Fruit fly (Drosophila melanogaster) whole organism, embryonic: ENCODE data around the gene CG5050.
A peak's percentile ranks its signal among the peaks of the same experiment; 100 is the strongest.

Experiments used
- ATbp ChIP-seq: fragments of 200-800 bp; sonication (Bioruptor generic); optimal IDR thresholded peaks from 2 replicates; lab custom pipeline; 2017; ENCODE audit warnings: missing biosample characterization, mild to moderate bottlenecking, missing genetic modification characterization, missing genetic modification reagents
- BtbVII ChIP-seq: fragments of 200-800 bp; sonication (Bioruptor generic); optimal IDR thresholded peaks from 3 replicates; lab custom pipeline; 2017; ENCODE audit warnings: missing biosample characterization, mild to moderate bottlenecking, missing genetic modification characterization
- CG15269 ChIP-seq: fragments of 200-800 bp; sonication (Bioruptor generic); optimal IDR thresholded peaks from 2 replicates; lab custom pipeline; 2018; ENCODE audit warnings: missing biosample characterization, mild to moderate bottlenecking, missing genetic modification characterization, moderate library complexity
- CG17385 ChIP-seq: fragments of 200-800 bp; sonication (Bioruptor generic); optimal IDR thresholded peaks from 3 replicates; lab custom pipeline; 2018; ENCODE audit warnings: missing biosample characterization, mild to moderate bottlenecking, missing genetic modification characterization
- CG18262 ChIP-seq: fragments of 200-800 bp; optimal IDR thresholded peaks from 3 replicates; lab custom pipeline; 2019; ENCODE audit warnings: missing biosample characterization, mild to moderate bottlenecking, missing genetic modification characterization, moderate library complexity
- CG32532 ChIP-seq: fragments of 200-800 bp; sonication (Bioruptor generic); IDR thresholded peaks from 2 replicates; pipeline ENCODE4 v1.3.6; 2022; ENCODE audit warnings: missing biosample characterization, missing genetic modification characterization
- CG3281 ChIP-seq: fragments of 200-800 bp; sonication (Bioruptor generic); optimal IDR thresholded peaks from 3 replicates; lab custom pipeline; 2017; ENCODE audit warnings: missing biosample characterization, mild to moderate bottlenecking, missing genetic modification characterization
- CG6813 ChIP-seq: fragments of 200-800 bp; sonication (Bioruptor generic); optimal IDR thresholded peaks from 2 replicates; lab custom pipeline; 2017; ENCODE audit warnings: missing biosample characterization, missing genetic modification characterization, mild to moderate bottlenecking, moderate library complexity, missing genetic modification reagents
- CG8924 ChIP-seq: fragments of 200-800 bp; optimal IDR thresholded peaks from 3 replicates; lab custom pipeline; 2019; ENCODE audit warnings: missing biosample characterization, mild to moderate bottlenecking, missing genetic modification characterization, moderate library complexity
- Chrac-16 ChIP-seq: fragments of 200-800 bp; sonication (Bioruptor generic); optimal IDR thresholded peaks from 3 replicates; lab custom pipeline; 2016; ENCODE audit warnings: missing biosample characterization, missing genetic modification characterization
- Dip2 ChIP-seq: fragments of 200-800 bp; sonication (Bioruptor generic); IDR thresholded peaks from 2 replicates; pipeline ENCODE4 v1.3.6; 2022; ENCODE audit warnings: missing biosample characterization, missing genetic modification characterization
- Dp ChIP-seq: fragments of 200-800 bp; sonication (Bioruptor generic); optimal IDR thresholded peaks from 2 replicates; lab custom pipeline; 2018; ENCODE audit warnings: missing biosample characterization, mild to moderate bottlenecking, missing genetic modification characterization, moderate library complexity
- Drgx ChIP-seq: fragments of 200-800 bp; sonication (Bioruptor generic); IDR thresholded peaks from 2 replicates; pipeline ENCODE4 v1.3.6; 2022; ENCODE audit warnings: missing biosample characterization, missing genetic modification characterization
- GATAe ChIP-seq: fragments of 200-800 bp; sonication (Bioruptor generic); conservative IDR thresholded peaks from 2 replicates; pipeline ENCODE4 v1.3.6; 2022; ENCODE audit warnings: missing biosample characterization, missing genetic modification characterization
- Jarid2 ChIP-seq: fragments of 200-800 bp; sonication (Bioruptor generic); optimal IDR thresholded peaks from 3 replicates; lab custom pipeline; 2017; ENCODE audit warnings: mild to moderate bottlenecking, missing biosample characterization, missing genetic modification reagents, missing genetic modification characterization
- NC2α ChIP-seq: fragments of 200-800 bp; sonication (Bioruptor generic); optimal IDR thresholded peaks from 2 replicates; lab custom pipeline; 2016; ENCODE audit warnings: missing biosample characterization, missing genetic modification characterization
- NFAT ChIP-seq: fragments of 200-800 bp; sonication (Bioruptor generic); IDR thresholded peaks from 2 replicates; pipeline ENCODE4 v1.3.6; 2022; ENCODE audit warnings: missing biosample characterization, missing genetic modification characterization
- PHDP ChIP-seq: fragments of 200-800 bp; sonication (Bioruptor generic); optimal IDR thresholded peaks from 3 replicates; lab custom pipeline; 2018; ENCODE audit warnings: missing biosample characterization, mild to moderate bottlenecking, missing genetic modification characterization, moderate library complexity
- Pdp1 ChIP-seq, 2 experiments: fragments of 200-800 bp; sonication (Bioruptor generic); optimal IDR thresholded peaks; 3 replicates each; lab custom pipeline; 2016; ENCODE audit warnings: missing biosample characterization in 2 of 2, missing genetic modification characterization in 2 of 2, mild to moderate bottlenecking in 1 of 2, moderate library complexity in 1 of 2
- Trl ChIP-seq, 3 experiments: fragments of >200 bp in 2 of 3; fragments of 200-800 bp in 1 of 3; sonication (Bioruptor generic) in 1 of 3; optimal IDR thresholded peaks; 2 replicates in 1 of 3; 3 replicates in 2 of 3; lab custom pipeline; 2016 to 2017; ENCODE audit warnings: missing biosample characterization in 1 of 3, missing genetic modification characterization in 1 of 3
- YL-1 ChIP-seq: fragments of 200-800 bp; sonication (Bioruptor generic); optimal IDR thresholded peaks from 3 replicates; lab custom pipeline; 2017; ENCODE audit warnings: missing biosample characterization, mild to moderate bottlenecking, missing genetic modification characterization
- ara ChIP-seq: fragments of 200-800 bp; sonication (Bioruptor generic); IDR thresholded peaks from 2 replicates; pipeline ENCODE4 v1.3.6; 2022; ENCODE audit warnings: missing biosample characterization, missing genetic modification characterization
- ato ChIP-seq: fragments of 200-800 bp; sonication (Bioruptor generic); IDR thresholded peaks from 2 replicates; pipeline ENCODE4 v1.3.6; 2022; ENCODE audit warnings: missing biosample characterization, missing genetic modification characterization; ENCODE audit not compliant: partially characterized antibody
- chinmo ChIP-seq: fragments of 200-800 bp; sonication (Bioruptor generic); IDR thresholded peaks from 4 replicates; pipeline ENCODE4 v1.3.6; 2022; ENCODE audit warnings: missing biosample characterization, missing genetic modification characterization; ENCODE audit not compliant: partially characterized antibody
- ci ChIP-seq: fragments of 200-800 bp; sonication (Bioruptor generic); IDR thresholded peaks from 3 replicates; pipeline ENCODE4 v1.3.6; 2022; ENCODE audit warnings: missing biosample characterization, missing genetic modification characterization
- gem ChIP-seq: fragments of 200-800 bp; sonication (Bioruptor generic); optimal IDR thresholded peaks from 2 replicates; lab custom pipeline; 2019; ENCODE audit warnings: missing biosample characterization, mild to moderate bottlenecking, missing genetic modification characterization, moderate library complexity
- hkb ChIP-seq, 2 experiments: fragments of 200-800 bp in 1 of 2; fragments of >200 bp in 1 of 2; sonication (Bioruptor generic) in 1 of 2; IDR thresholded peaks in 1 of 2; optimal IDR thresholded peaks in 1 of 2; 2 replicates each; pipeline versions ENCODE4 v1.3.6 to Lab custom; 2017 to 2022; ENCODE audit warnings: missing biosample characterization in 1 of 2, missing genetic modification characterization in 1 of 2
- kah ChIP-seq: fragments of 200-800 bp; sonication (Bioruptor generic); optimal IDR thresholded peaks from 2 replicates; lab custom pipeline; 2018; ENCODE audit warnings: missing biosample characterization, mild to moderate bottlenecking, missing genetic modification characterization
- kay ChIP-seq: fragments of 200-800 bp; sonication (Bioruptor generic); optimal IDR thresholded peaks from 2 replicates; lab custom pipeline; 2016; ENCODE audit warnings: missing biosample characterization, missing genetic modification characterization
- kni ChIP-seq: fragments of 200-800 bp; sonication (Bioruptor generic); optimal IDR thresholded peaks from 3 replicates; lab custom pipeline; 2017; ENCODE audit warnings: mild to moderate bottlenecking, missing biosample characterization, missing genetic modification reagents, missing genetic modification characterization
- lab ChIP-seq: fragments of 200-800 bp; sonication (Bioruptor generic); optimal IDR thresholded peaks from 3 replicates; lab custom pipeline; 2017; ENCODE audit warnings: missing biosample characterization, missing genetic modification characterization, mild to moderate bottlenecking, moderate library complexity, missing genetic modification reagents
- lbe ChIP-seq: fragments of 200-800 bp; sonication (Bioruptor generic); optimal IDR thresholded peaks from 2 replicates; lab custom pipeline; 2016; ENCODE audit warnings: missing biosample characterization, mild to moderate bottlenecking, missing genetic modification characterization
- nau ChIP-seq: fragments of 200-800 bp; sonication (Bioruptor generic); optimal IDR thresholded peaks from 3 replicates; lab custom pipeline; 2017; ENCODE audit warnings: missing biosample characterization, mild to moderate bottlenecking, missing genetic modification characterization, missing genetic modification reagents
- onecut ChIP-seq: fragments of 200-800 bp; sonication (Bioruptor generic); IDR thresholded peaks from 2 replicates; pipeline ENCODE4 v1.3.6; 2022; ENCODE audit warnings: missing biosample characterization, missing genetic modification characterization
- otp ChIP-seq: fragments of 200-800 bp; sonication (Bioruptor generic); IDR thresholded peaks from 3 replicates; pipeline ENCODE4, ENCODE4 v1.3.6; 2022; ENCODE audit warnings: missing biosample characterization, missing genetic modification characterization
- pzg ChIP-seq: fragments of 200-800 bp; sonication (Bioruptor generic); optimal IDR thresholded peaks from 3 replicates; lab custom pipeline; 2018; ENCODE audit warnings: missing biosample characterization, mild to moderate bottlenecking, missing genetic modification characterization, moderate library complexity
- row ChIP-seq: fragments of 200-800 bp; sonication (Bioruptor generic); IDR thresholded peaks from 3 replicates; pipeline ENCODE4 v1.3.6; 2022; ENCODE audit warnings: missing biosample characterization, missing genetic modification characterization
- schlank ChIP-seq: fragments of 200-800 bp; sonication (Bioruptor generic); optimal IDR thresholded peaks from 2 replicates; lab custom pipeline; 2018; ENCODE audit warnings: missing biosample characterization, mild to moderate bottlenecking, missing genetic modification characterization
- sd ChIP-seq: fragments of 200-800 bp; sonication (Bioruptor generic); optimal IDR thresholded peaks from 3 replicates; lab custom pipeline; 2018; ENCODE audit warnings: missing biosample characterization, mild to moderate bottlenecking, missing genetic modification characterization, moderate library complexity
- slbo ChIP-seq: fragments of 200-800 bp; sonication (Bioruptor generic); IDR thresholded peaks from 2 replicates; pipeline ENCODE4 v1.3.6; 2022; ENCODE audit warnings: missing biosample characterization, missing genetic modification characterization
- trh ChIP-seq: fragments of 200-800 bp; sonication (Bioruptor generic); optimal IDR thresholded peaks from 2 replicates; lab custom pipeline; 2016; ENCODE audit warnings: missing biosample characterization, missing genetic modification characterization
- ttk ChIP-seq: fragments of 200-800 bp; sonication (Bioruptor generic); IDR thresholded peaks from 2 replicates; pipeline ENCODE4 v2.1.2; 2022; ENCODE audit warnings: missing biosample characterization, missing genetic modification characterization
- unc-4 ChIP-seq: fragments of 200-800 bp; sonication (Bioruptor generic); IDR thresholded peaks from 2 replicates; pipeline ENCODE4 v1.3.6; 2022; ENCODE audit warnings: missing biosample characterization, missing genetic modification characterization; ENCODE audit not compliant: partially characterized antibody
- zen2 ChIP-seq: fragments of 200-800 bp; sonication (Bioruptor generic); IDR thresholded peaks from 3 replicates; pipeline ENCODE4 v1.3.6; 2022; ENCODE audit warnings: missing biosample characterization, missing genetic modification characterization; ENCODE audit not compliant: partially characterized antibody

The CG5050 gene

dm6 chr2L:17448435-17448834, 4.3 kb upstream of the CG5050 start (continued):
- peak; percentile 67; the same call in 2 of the 3 replicates for TF ChIP-seq ci
- TF ChIP-seq NFAT (GFP tag; lab: Robert Waterston, UW), result 0 out of 2 replicates have a peak, but pooled peaks have one; percentile 23
- peak; percentile 42 for TF ChIP-seq CG6813 (GFP tag; lab: Kevin White, UChicago)
- no peak for TF ChIP-seq unc-4
- TF ChIP-seq Dip2 (GFP tag; lab: Robert Waterston, UW), result no peak
- no peak for TF ChIP-seq kah (GFP tag; lab: Kevin White, UChicago)
- peak; percentile 26 for TF ChIP-seq ATbp (GFP tag; lab: Kevin White, UChicago)
- 0 out of 2 replicates have a peak, but pooled peaks have one; percentile 11 for TF ChIP-seq CG32532
- peak; percentile 23 for TF ChIP-seq PHDP (tag; lab: Kevin White, UChicago)
- TF ChIP-seq sd (tag; lab: Kevin White, UChicago), result peak; percentile 32
- peak; percentile 57 for TF ChIP-seq BtbVII (GFP tag; lab: Kevin White, UChicago)
- peak; percentile 19 for TF ChIP-seq CG17385
- 0 out of 3 replicates have a peak, but pooled peaks have one; percentile 32 for TF ChIP-seq otp (GFP tag; lab: Robert Waterston, UW)
- TF ChIP-seq CG3281 (GFP tag; lab: Kevin White, UChicago), result peak; percentile 25
- peak; percentile 22 for TF ChIP-seq CG15269

dm6 chr2L:17449608-17450504, 2.9 kb upstream of the CG5050 start, which contains the start of gene dl:
dl (minus strand) TSS chr2L:17450364.
- peak; percentile 3 for TF ChIP-seq pzg (GFP tag; lab: Kevin White, UChicago)
- 0 out of 2 replicates have a peak, but pooled peaks have one; percentile 4 for TF ChIP-seq onecut (GFP tag; lab: Robert Waterston, UW)
- TF ChIP-seq sd (tag; lab: Kevin White, UChicago), result peak; percentile 68
- peak; percentile 12 for TF ChIP-seq schlank (tag; lab: Kevin White, UChicago)
- TF ChIP-seq slbo (GFP tag; lab: Robert Waterston, UW), result peak; percentile 28
- TF ChIP-seq kay (GFP tag; lab: Kevin White, UChicago), result no peak
- no peak for TF ChIP-seq NC2α (GFP tag; lab: Kevin White, UChicago)
- TF ChIP-seq lbe, result peak; percentile 1
- peak; percentile 18; the same call in 1 of the 2 replicates for TF ChIP-seq GATAe (GFP tag; lab: Robert Waterston, UW)
- peak; percentile 17; the same call in 1 of the 3 replicates for TF ChIP-seq zen2 (GFP tag; lab: Robert Waterston, UW)
- peak; percentile 18 for TF ChIP-seq gem (tag; lab: Kevin White, UChicago)
- no peak for TF ChIP-seq YL-1
- TF ChIP-seq ttk (GFP tag; lab: Robert Waterston, UW), result no peak
- TF ChIP-seq kni (GFP tag; lab: Kevin White, UChicago), result peak; percentile 75
- TF ChIP-seq Trl (optimal IDR thresholded peaks at IDR 0.05; lab: Kevin White, UChicago), result peak; percentile 66 to 83
- TF ChIP-seq Trl (GFP tag; optimal IDR thresholded peaks at IDR 0.05; lab: Kevin White, UChicago), result no peak
- peak; percentile 53; the same call in 2 of the 3 replicates for TF ChIP-seq ci
- no peak for TF ChIP-seq Chrac-16
- peak; percentile 23 for TF ChIP-seq nau (GFP tag; lab: Kevin White, UChicago)
- TF ChIP-seq Dp (GFP tag; lab: Kevin White, UChicago), result peak; percentile 27
- peak; percentile 35; the same call in 1 of the 2 replicates for TF ChIP-seq ato (GFP tag; lab: Robert Waterston, UW)
- TF ChIP-seq ara (GFP tag; lab: Robert Waterston, UW), result 0 out of 2 replicates have a peak, but pooled peaks have one; percentile 13
- TF ChIP-seq trh (GFP tag; lab: Kevin White, UChicago), result no peak
- peak in 1 of 2 experiments; percentile 81 for TF ChIP-seq Pdp1 (GFP tag; optimal IDR thresholded peaks at IDR 0.05; lab: Kevin White, UChicago)
- peak; percentile 68 for TF ChIP-seq Drgx (GFP tag; lab: Robert Waterston, UW)
- peak; percentile 90 for TF ChIP-seq Jarid2 (GFP tag; lab: Kevin White, UChicago)
- TF ChIP-seq chinmo (GFP tag; lab: Robert Waterston, UW), result peak; percentile 85; the same call in 3 of the 4 replicates
- TF ChIP-seq lab (GFP tag; lab: Kevin White, UChicago), result peak; percentile 40
- peak; percentile 5 for TF ChIP-seq CG18262
- peak; percentile 55; the same call in 2 of the 3 replicates for TF ChIP-seq row (GFP tag; lab: Robert Waterston, UW)
- TF ChIP-seq CG8924, result no peak
- no peak for TF ChIP-seq hkb (optimal IDR thresholded peaks at IDR 0.05; lab: Kevin White, UChicago)
- TF ChIP-seq hkb (GFP tag; IDR thresholded peaks at IDR 0.05; lab: Robert Waterston, UW), result peak; percentile 9; the same call in 1 of the 2 replicates
